Worm (Caenorhabditis elegans): Measurements from ENCODE around the gene lipl-1.

The lipl-1 gene

ce11 chrV:12896850-12897249, 22.9 kb upstream of the lipl-1 start (continued):
- TF ChIP-seq efl-1 (optimal IDR thresholded peaks at IDR 0.05): no peak
- TF ChIP-seq efl-1 (GFP tag; optimal IDR thresholded peaks at IDR 0.05 in 1 of 2): no peak
- TF ChIP-seq swsn-7 (tag; optimal IDR thresholded peaks at IDR 0.05): no peak
- TF ChIP-seq nhr-71 (tag; optimal IDR thresholded peaks at IDR 0.05): peak; percentile 24
- TF ChIP-seq lin-39 (tag; optimal IDR thresholded peaks at IDR 0.05): no peak
- peak; percentile 9 for TF ChIP-seq lin-14 (GFP tag; optimal IDR thresholded peaks at IDR 0.05)
- TF ChIP-seq unc-130 (tag; optimal IDR thresholded peaks at IDR 0.05): no peak
- TF ChIP-seq unc-62 (GFP tag; optimal IDR thresholded peaks at IDR 0.05): no peak
- no peak for TF ChIP-seq alr-1 (tag; optimal IDR thresholded peaks at IDR 0.05; ENCODE audit: borderline replicate concordance)
- no peak for TF ChIP-seq mab-9 (GFP tag; IDR thresholded peaks at IDR 0.05)

- no peak for TF ChIP-seq snu-23 (GFP tag; optimal IDR thresholded peaks at IDR 0.05)
- TF ChIP-seq lir-3 (tag; optimal IDR thresholded peaks at IDR 0.05; ENCODE audit: poor library complexity): no peak
- TF ChIP-seq nhr-85 (tag): no peak
- no peak for TF ChIP-seq C04F5.9 (tag; optimal IDR thresholded peaks at IDR 0.05)
- no peak for TF ChIP-seq egl-27 (tag; optimal IDR thresholded peaks at IDR 0.05)
- TF ChIP-seq zip-4 (GFP tag; optimal IDR thresholded peaks at IDR 0.05): no peak
- TF ChIP-seq aly-2 (tag; optimal IDR thresholded peaks at IDR 0.05): no peak
- TF ChIP-seq fkh-8 (tag; optimal IDR thresholded peaks at IDR 0.05): no peak
- TF ChIP-seq lsy-2 (tag; optimal IDR thresholded peaks at IDR 0.05): no peak
- no peak for TF ChIP-seq swsn-7 (tag; optimal IDR thresholded peaks at IDR 0.05)
- TF ChIP-seq fkh-10 (GFP tag; optimal IDR thresholded peaks at IDR 0.05): no peak
- no peak for TF ChIP-seq ceh-82 (tag; optimal IDR thresholded peaks at IDR 0.05)
These were observed 22.4 kb upstream of the lipl-1 start for ce11 chrV:12897338-12897737.

- no peak for TF ChIP-seq nhr-237 (tag; optimal IDR thresholded peaks at IDR 0.05)
- peak; percentile 8 for TF ChIP-seq egl-13 (tag; optimal IDR thresholded peaks at IDR 0.05)
- peak; percentile 13 for TF ChIP-seq ceh-63 (GFP tag; optimal IDR thresholded peaks at IDR 0.05)
- peak; percentile 32 for TF ChIP-seq pax-3 (tag; optimal IDR thresholded peaks at IDR 0.05)
- peak; percentile 41 for TF ChIP-seq lin-14 (GFP tag; optimal IDR thresholded peaks at IDR 0.05)
- TF ChIP-seq ceh-82 (tag; optimal IDR thresholded peaks at IDR 0.05): peak in 1 of 3 experiments; percentile 12
- TF ChIP-seq efl-1 (optimal IDR thresholded peaks at IDR 0.05): no peak
- peak in 1 of 2 experiments; percentile 60 for TF ChIP-seq efl-1 (GFP tag; optimal IDR thresholded peaks at IDR 0.05 in 1 of 2)
- TF ChIP-seq dsc-1 (tag; optimal IDR thresholded peaks at IDR 0.05): peak; percentile 33
- no peak for TF ChIP-seq nhr-84 (tag; optimal IDR thresholded peaks at IDR 0.05)
These were observed 21.1 kb upstream of the lipl-1 start for ce11 chrV:12898583-12899232.

ce11 chrV:12901301-12901700, 18.5 kb upstream of the lipl-1 start:
- TF ChIP-seq elt-3 (tag; optimal IDR thresholded peaks at IDR 0.05) (no peak), C34B4.2 (tag; optimal IDR thresholded peaks at IDR 0.05) (no peak), nhr-85 (tag) (no peak), fkh-4 (tag; optimal IDR thresholded peaks at IDR 0.05; ENCODE audit: borderline replicate concordance) (no peak), blmp-1 (tag; optimal IDR thresholded peaks at IDR 0.05) (peak; percentile 64), ceh-82 (tag; optimal IDR thresholded peaks at IDR 0.05) (no peak), mab-9 (GFP tag; IDR thresholded peaks at IDR 0.05) (0 out of 2 replicates have a peak, but pooled peaks have one; percentile 19), xbp-1 (tag; optimal IDR thresholded peaks at IDR 0.05) (no peak), hlh-4 (tag; optimal IDR thresholded peaks at IDR 0.05) (no peak), fkh-10 (GFP tag; optimal IDR thresholded peaks at IDR 0.05) (peak; percentile 60), fos-1 (tag; optimal IDR thresholded peaks at IDR 0.05) (no peak), alr-1 (tag; optimal IDR thresholded peaks at IDR 0.05; ENCODE audit: borderline replicate concordance) (no peak), snpc-4 (tag; optimal IDR thresholded peaks at IDR 0.05) (no peak), lsy-2 (tag; optimal IDR thresholded peaks at IDR 0.05) (no peak), egl-27 (tag; optimal IDR thresholded peaks at IDR 0.05) (no peak), nhr-71 (tag; optimal IDR thresholded peaks at IDR 0.05) (no peak), ces-1 (GFP tag; optimal IDR thresholded peaks at IDR 0.05) (no peak), nhr-90 (tag; optimal IDR thresholded peaks at IDR 0.05; ENCODE audit: poor library complexity) (no peak), rnt-1 (tag; optimal IDR thresholded peaks at IDR 0.05) (no peak), fkh-8 (tag; optimal IDR thresholded peaks at IDR 0.05) (no peak), lin-14 (GFP tag; optimal IDR thresholded peaks at IDR 0.05) (peak; percentile 66), elt-2 (tag; optimal IDR thresholded peaks at IDR 0.05) (no peak)

Measured in whole organism, L1 larva.